Worm (Caenorhabditis elegans): Measurements from ENCODE around the gene lgc-26.

lgc-26 gene

DNA sequence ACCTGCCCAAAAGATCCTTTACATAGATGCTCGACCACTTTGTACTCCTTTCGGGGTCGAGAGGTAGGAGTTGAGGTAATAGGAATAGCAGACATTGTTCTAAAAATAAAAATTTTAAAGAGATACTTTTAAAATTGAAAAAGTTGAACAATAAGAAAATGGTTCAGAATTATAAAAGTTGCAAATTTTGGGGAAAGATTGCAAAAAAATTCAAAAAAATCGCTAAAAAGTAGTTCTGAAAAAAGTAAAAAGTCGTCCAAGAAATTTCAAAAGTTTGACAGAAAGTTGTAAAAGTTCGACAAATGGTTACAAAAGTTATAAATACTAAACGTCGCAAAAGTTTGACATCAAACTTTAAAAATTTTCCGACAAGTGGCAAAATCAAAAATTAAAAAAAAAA lies 30.0 kb upstream of the lgc-26 start, which contains the start of gene R02C2.1:
R02C2.1 (minus strand) TSS at position 101 of the 400 bp plus-strand sequence.
- TF ChIP-seq nhr-25 (tag; optimal IDR thresholded peaks at IDR 0.05), result no peak
- no peak for TF ChIP-seq aly-2 (tag; optimal IDR thresholded peaks at IDR 0.05)
- TF ChIP-seq lin-39 (tag; optimal IDR thresholded peaks at IDR 0.05), result no peak
- no peak for TF ChIP-seq nhr-21 (tag; optimal IDR thresholded peaks at IDR 0.05)
- no peak for TF ChIP-seq nhr-12 (tag; optimal IDR thresholded peaks at IDR 0.05)
- TF ChIP-seq ama-1 (optimal IDR thresholded peaks at IDR 0.05), result no peak
- no peak for TF ChIP-seq ztf-4 (tag; optimal IDR thresholded peaks at IDR 0.05)

DNA sequence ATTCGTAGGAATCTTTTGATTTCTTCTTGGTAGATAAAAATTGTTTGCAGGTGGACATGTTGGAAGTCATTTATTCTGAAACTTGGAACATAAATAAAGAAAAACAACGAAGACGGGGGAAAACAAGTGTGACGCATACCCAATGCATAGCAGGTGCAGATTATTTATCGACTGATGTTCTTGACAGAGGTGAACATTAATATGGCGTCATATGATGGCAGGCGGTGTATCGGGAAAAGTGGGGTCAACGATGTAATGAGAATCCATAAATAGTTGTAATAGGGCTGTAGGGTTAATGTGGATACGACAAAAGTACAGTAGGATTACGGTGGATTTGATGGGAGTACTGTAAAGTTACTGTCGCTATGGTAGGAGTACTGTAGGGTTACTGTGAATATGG lies 27.8 kb upstream of the lgc-26 start, which contains the start of gene txt-2:
txt-2 (minus strand) TSS at position 214 of the 400 bp plus-strand sequence.
- TF ChIP-seq nhr-25 (tag; optimal IDR thresholded peaks at IDR 0.05) (no peak), ztf-1 (GFP tag; conservative IDR thresholded peaks at IDR 0.05) (no peak), Y55F3AM.14 (GFP tag; optimal IDR thresholded peaks at IDR 0.05) (no peak), unc-62 (GFP tag; optimal IDR thresholded peaks at IDR 0.05) (no peak), mab-5 (tag; optimal IDR thresholded peaks at IDR 0.05) (no peak), gmeb-1 (tag; optimal IDR thresholded peaks at IDR 0.05) (no peak), unc-39 (tag; optimal IDR thresholded peaks at IDR 0.05) (no peak), nhr-23 (tag; optimal IDR thresholded peaks at IDR 0.05) (no peak), egl-27 (tag; optimal IDR thresholded peaks at IDR 0.05) (no peak), fos-1 (tag; optimal IDR thresholded peaks at IDR 0.05) (no peak), lin-11 (tag; optimal IDR thresholded peaks at IDR 0.05) (no peak), nhr-237 (tag; optimal IDR thresholded peaks at IDR 0.05) (no peak), skn-1 (tag; optimal IDR thresholded peaks at IDR 0.05) (no peak), F13H6.1 (tag; optimal IDR thresholded peaks at IDR 0.05) (no peak), snpc-4 (tag; optimal IDR thresholded peaks at IDR 0.05) (no peak)

DNA sequence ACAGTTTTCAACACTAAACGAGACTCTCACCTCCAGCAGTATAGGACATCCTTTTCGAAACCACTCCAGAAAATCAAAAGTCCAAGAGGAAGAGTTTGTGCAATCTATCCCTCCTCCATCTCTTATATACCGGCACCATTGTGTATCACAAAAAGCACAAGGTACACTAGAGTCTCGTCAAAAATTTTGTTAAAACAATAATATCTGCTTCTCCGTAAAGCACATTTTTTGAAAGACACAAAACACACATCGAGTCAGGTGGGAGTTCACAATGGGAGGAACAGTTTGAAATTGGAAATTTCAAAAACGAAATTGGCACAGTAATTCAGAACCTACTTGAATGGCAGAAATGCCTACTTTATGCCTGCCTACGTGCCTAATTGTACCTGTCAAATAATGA lies 25.6 kb upstream of the lgc-26 start, which contains the start of gene R02C2.7:
R02C2.7 (minus strand) TSS at position 101 of the 400 bp plus-strand sequence.
- TF ChIP-seq gmeb-1 (tag; optimal IDR thresholded peaks at IDR 0.05) (no peak), nhr-6 (tag; optimal IDR thresholded peaks at IDR 0.05) (no peak), nhr-25 (tag; optimal IDR thresholded peaks at IDR 0.05) (no peak), crh-2 (tag; optimal IDR thresholded peaks at IDR 0.05) (no peak), ZK546.5 (tag; optimal IDR thresholded peaks at IDR 0.05) (no peak), nhr-11 (tag; optimal IDR thresholded peaks at IDR 0.05) (no peak), blmp-1 (tag; optimal IDR thresholded peaks at IDR 0.05; ENCODE audit: insufficient read depth) (no peak), lin-13 (GFP tag; optimal IDR thresholded peaks at IDR 0.05) (no peak), F13H6.1 (tag; optimal IDR thresholded peaks at IDR 0.05) (no peak), peb-1 (tag; optimal IDR thresholded peaks at IDR 0.05) (no peak), C34F6.9 (tag; optimal IDR thresholded peaks at IDR 0.05) (no peak), nhr-129 (tag; optimal IDR thresholded peaks at IDR 0.05) (no peak), sem-4 (tag; optimal IDR thresholded peaks at IDR 0.05) (no peak)

DNA sequence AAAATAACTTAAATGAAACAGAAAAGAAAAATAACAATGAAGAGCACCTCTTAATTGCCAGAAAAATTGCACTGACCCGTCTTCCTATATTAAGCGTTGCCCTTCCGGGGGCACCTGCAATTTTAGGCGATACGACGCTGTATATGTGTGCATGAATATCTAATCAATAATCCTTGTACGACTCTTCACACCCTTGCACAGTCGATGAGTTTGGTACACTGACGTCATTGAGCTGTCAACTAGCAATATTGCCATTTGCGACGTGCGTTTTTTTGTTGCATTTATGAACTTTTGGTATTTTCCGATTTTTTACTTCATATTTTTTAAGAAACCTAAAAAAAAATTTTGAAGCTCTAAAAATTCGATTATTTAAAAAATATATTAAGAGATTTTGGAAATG lies 22.0 kb upstream of the lgc-26 start, which contains the start of gene kin-34:
kin-34 (minus strand) TSS at position 101 of the 400 bp plus-strand sequence.
- TF ChIP-seq ceh-16 (tag; optimal IDR thresholded peaks at IDR 0.05) (no peak), sma-3 (GFP tag; optimal IDR thresholded peaks at IDR 0.05) (no peak), sem-4 (tag; optimal IDR thresholded peaks at IDR 0.05) (no peak), ZK546.5 (tag; optimal IDR thresholded peaks at IDR 0.05) (no peak), sma-9 (GFP tag; optimal IDR thresholded peaks at IDR 0.05) (no peak), sma-9 (tag; optimal IDR thresholded peaks at IDR 0.05) (no peak), R02D3.7 (tag; optimal IDR thresholded peaks at IDR 0.05) (no peak), skn-1 (tag; optimal IDR thresholded peaks at IDR 0.05) (no peak), ztf-1 (GFP tag; conservative IDR thresholded peaks at IDR 0.05) (no peak), nhr-23 (tag; optimal IDR thresholded peaks at IDR 0.05) (no peak), C34F6.9 (tag; optimal IDR thresholded peaks at IDR 0.05) (no peak), nhr-10 (tag; optimal IDR thresholded peaks at IDR 0.05) (no peak), unc-55 (GFP tag; optimal IDR thresholded peaks at IDR 0.05) (no peak), egl-27 (tag; optimal IDR thresholded peaks at IDR 0.05) (no peak), ama-1 (optimal IDR thresholded peaks at IDR 0.05) (no peak), nhr-6 (tag; optimal IDR thresholded peaks at IDR 0.05) (no peak), alr-1 (tag; optimal IDR thresholded peaks at IDR 0.05) (no peak), ztf-4 (tag; optimal IDR thresholded peaks at IDR 0.05) (no peak)

Measured in whole organism, L2 larva.